Fruit fly (Drosophila melanogaster) whole organism, embryonic: Measurements from ENCODE around the gene CG3348.

Experiments used
- B-H2 ChIP-seq: fragments of 200-800 bp; sonication (Bioruptor generic); optimal IDR thresholded peaks from 2 replicates; lab custom pipeline; 2018; ENCODE audit warnings: missing biosample characterization, mild to moderate bottlenecking, missing genetic modification characterization
- CG10462 ChIP-seq: fragments of 200-800 bp; sonication (Bioruptor generic); optimal IDR thresholded peaks from 2 replicates; lab custom pipeline; 2016; ENCODE audit warnings: missing biosample characterization, missing genetic modification characterization
- CG11247 ChIP-seq: fragments of 200-800 bp; sonication (Bioruptor generic); IDR thresholded peaks from 2 replicates; pipeline ENCODE4 v1.3.6; 2022; ENCODE audit warnings: missing biosample characterization, missing genetic modification characterization
- CG12104 ChIP-seq: fragments of 200-800 bp; sonication (Bioruptor generic); optimal IDR thresholded peaks from 3 replicates; lab custom pipeline; 2016; ENCODE audit warnings: missing biosample characterization, missing genetic modification characterization
- CG13775 ChIP-seq: fragments of 200-800 bp; sonication (Bioruptor generic); optimal IDR thresholded peaks from 3 replicates; lab custom pipeline; 2017; ENCODE audit warnings: missing biosample characterization, mild to moderate bottlenecking, missing genetic modification characterization
- CG15073 ChIP-seq: fragments of 200-800 bp; sonication (Bioruptor generic); optimal IDR thresholded peaks from 2 replicates; lab custom pipeline; 2016; ENCODE audit warnings: missing biosample characterization, missing genetic modification characterization
- CG17385 ChIP-seq: fragments of 200-800 bp; sonication (Bioruptor generic); optimal IDR thresholded peaks from 3 replicates; lab custom pipeline; 2018; ENCODE audit warnings: missing biosample characterization, mild to moderate bottlenecking, missing genetic modification characterization
- CG17612 ChIP-seq: fragments of 200-800 bp; sonication (Bioruptor generic); IDR thresholded peaks from 2 replicates; pipeline ENCODE4 v1.3.6; 2022; ENCODE audit warnings: missing biosample characterization, missing genetic modification characterization
- CG2129 ChIP-seq: fragments of 200-800 bp; sonication (Bioruptor generic); IDR thresholded peaks from 2 replicates; pipeline ENCODE4 v1.3.6; 2022; ENCODE audit warnings: missing biosample characterization, missing genetic modification characterization; ENCODE audit not compliant: partially characterized antibody
- CG31388 ChIP-seq: fragments of 200-800 bp; sonication (Bioruptor generic); optimal IDR thresholded peaks from 2 replicates; lab custom pipeline; 2016; ENCODE audit warnings: missing biosample characterization, missing genetic modification characterization
- CG5180 ChIP-seq: fragments of 200-800 bp; sonication (Bioruptor generic); optimal IDR thresholded peaks from 3 replicates; lab custom pipeline; 2017; ENCODE audit warnings: missing biosample characterization, missing genetic modification characterization, mild to moderate bottlenecking, moderate library complexity, missing genetic modification reagents
- CG5245 ChIP-seq: fragments of 200-800 bp; sonication (Bioruptor generic); optimal IDR thresholded peaks from 3 replicates; lab custom pipeline; 2016; ENCODE audit warnings: missing biosample characterization, missing genetic modification characterization
- CG6175 ChIP-seq: fragments of 200-800 bp; sonication (Bioruptor generic); IDR thresholded peaks from 3 replicates; pipeline ENCODE4 v1.3.6; 2022; ENCODE audit warnings: missing biosample characterization, missing genetic modification characterization
- CG6683 ChIP-seq: fragments of 200-800 bp; sonication (Bioruptor generic); optimal IDR thresholded peaks from 2 replicates; lab custom pipeline; 2017; ENCODE audit warnings: missing biosample characterization, mild to moderate bottlenecking, missing genetic modification characterization, missing genetic modification reagents
- CG7271 ChIP-seq: fragments of 200-800 bp; sonication (Bioruptor generic); optimal IDR thresholded peaks from 2 replicates; lab custom pipeline; 2018; ENCODE audit warnings: missing biosample characterization, mild to moderate bottlenecking, missing genetic modification characterization, moderate library complexity
- CG7556 ChIP-seq: fragments of 200-800 bp; sonication (Bioruptor generic); optimal IDR thresholded peaks from 2 replicates; lab custom pipeline; 2017; ENCODE audit warnings: missing biosample characterization, mild to moderate bottlenecking, missing genetic modification characterization
- CG9797 ChIP-seq: fragments of 200-800 bp; sonication (Bioruptor generic); optimal IDR thresholded peaks from 3 replicates; lab custom pipeline; 2018; ENCODE audit warnings: missing biosample characterization, mild to moderate bottlenecking, missing genetic modification characterization
- CHES-1-like ChIP-seq: fragments of 200-800 bp; sonication (Bioruptor generic); optimal IDR thresholded peaks from 2 replicates; lab custom pipeline; 2016; ENCODE audit warnings: missing biosample characterization, missing genetic modification characterization
- Dfd ChIP-seq, 2 experiments: fragments of >200 bp; optimal IDR thresholded peaks; 2 replicates each; lab custom pipeline; 2017; ENCODE audit warnings: missing biosample characterization in 2 of 2, missing genetic modification characterization in 2 of 2
- Dll ChIP-seq: fragments of 200-800 bp; sonication (Bioruptor generic); IDR thresholded peaks from 4 replicates; pipeline ENCODE4 v1.3.6; 2022; ENCODE audit warnings: missing biosample characterization, missing genetic modification characterization; ENCODE audit not compliant: partially characterized antibody
- Elba2 ChIP-seq: fragments of 200-800 bp; sonication (Bioruptor generic); optimal IDR thresholded peaks from 3 replicates; lab custom pipeline; 2016; ENCODE audit warnings: missing biosample characterization, missing genetic modification characterization
- H15 ChIP-seq: fragments of 200-800 bp; sonication (Bioruptor generic); IDR thresholded peaks from 3 replicates; pipeline ENCODE4 v1.3.6; 2022; ENCODE audit warnings: missing biosample characterization, missing genetic modification characterization
- Hmx ChIP-seq: fragments of 200-800 bp; sonication (Bioruptor generic); optimal IDR thresholded peaks from 2 replicates; lab custom pipeline; 2016; ENCODE audit warnings: missing biosample characterization, missing genetic modification characterization
- Hr51 ChIP-seq, 2 experiments: fragments of 200-800 bp; sonication (Bioruptor generic); optimal IDR thresholded peaks; 2 replicates in 1 of 2; 3 replicates in 1 of 2; lab custom pipeline; 2016 to 2018; ENCODE audit warnings: missing biosample characterization in 2 of 2, missing genetic modification characterization in 2 of 2, mild to moderate bottlenecking in 1 of 2, moderate library complexity in 1 of 2
- Meics ChIP-seq: fragments of 200-800 bp; sonication (Bioruptor generic); optimal IDR thresholded peaks from 2 replicates; lab custom pipeline; 2017; ENCODE audit warnings: missing biosample characterization, mild to moderate bottlenecking, missing genetic modification characterization
- Oli ChIP-seq: fragments of 200-800 bp; sonication (Bioruptor generic); optimal IDR thresholded peaks from 2 replicates; lab custom pipeline; 2018; ENCODE audit warnings: missing biosample characterization, mild to moderate bottlenecking, missing genetic modification characterization, moderate library complexity
- Optix ChIP-seq: fragments of 200-800 bp; sonication (Bioruptor generic); IDR thresholded peaks from 3 replicates; pipeline ENCODE4 v1.3.6; 2022; ENCODE audit warnings: missing biosample characterization, missing genetic modification characterization
- Side ChIP-seq: fragments of 200-800 bp; sonication (Bioruptor generic); optimal IDR thresholded peaks from 2 replicates; lab custom pipeline; 2016; ENCODE audit warnings: missing biosample characterization, missing genetic modification characterization
- abd-A ChIP-seq: fragments of 200-800 bp; sonication (Bioruptor generic); optimal IDR thresholded peaks from 3 replicates; lab custom pipeline; 2019; ENCODE audit warnings: missing biosample characterization, mild to moderate bottlenecking, missing genetic modification characterization, moderate library complexity
- bbx ChIP-seq: fragments of 200-800 bp; sonication (Bioruptor generic); IDR thresholded peaks from 2 replicates; pipeline ENCODE4 v1.3.6; 2022; ENCODE audit warnings: missing biosample characterization, missing genetic modification characterization; ENCODE audit not compliant: partially characterized antibody
- chif ChIP-seq, 2 experiments: fragments of 200-800 bp; sonication (Bioruptor generic); optimal IDR thresholded peaks; 3 replicates each; lab custom pipeline; 2016; ENCODE audit warnings: missing biosample characterization in 2 of 2, missing genetic modification characterization in 2 of 2
- cwo ChIP-seq: fragments of 200-800 bp; sonication (Bioruptor generic); optimal IDR thresholded peaks from 3 replicates; lab custom pipeline; 2017; ENCODE audit warnings: missing biosample characterization, missing genetic modification characterization, mild to moderate bottlenecking, moderate library complexity, missing genetic modification reagents
- disco-r ChIP-seq: fragments of 200-800 bp; sonication (Bioruptor generic); optimal IDR thresholded peaks from 2 replicates; lab custom pipeline; 2016; ENCODE audit warnings: missing biosample characterization, missing genetic modification characterization
- dmrt99B ChIP-seq: fragments of 200-800 bp; sonication (Bioruptor generic); optimal IDR thresholded peaks from 2 replicates; lab custom pipeline; 2018; ENCODE audit warnings: missing biosample characterization, mild to moderate bottlenecking, missing genetic modification characterization, moderate library complexity
- esg ChIP-seq: fragments of 200-800 bp; sonication (Bioruptor generic); conservative IDR thresholded peaks from 2 replicates; pipeline ENCODE4 v1.3.6; 2022; ENCODE audit warnings: missing biosample characterization, missing genetic modification characterization
- fd3F ChIP-seq: fragments of 200-800 bp; sonication (Bioruptor generic); optimal IDR thresholded peaks from 2 replicates; lab custom pipeline; 2018; ENCODE audit warnings: missing biosample characterization, mild to moderate bottlenecking, missing genetic modification characterization, moderate library complexity
- gro ChIP-seq: fragments of 200-800 bp; sonication (Bioruptor generic); optimal IDR thresholded peaks from 2 replicates; lab custom pipeline; 2016; ENCODE audit warnings: missing biosample characterization, missing genetic modification characterization
- gsb ChIP-seq: fragments of 200-800 bp; sonication (Bioruptor generic); IDR thresholded peaks from 2 replicates; pipeline ENCODE4 v1.3.6; 2022; ENCODE audit warnings: missing biosample characterization, missing genetic modification characterization
- hbn ChIP-seq: fragments of 200-800 bp; sonication (Bioruptor generic); IDR thresholded peaks from 2 replicates; pipeline ENCODE4 v1.3.6; 2022; ENCODE audit warnings: missing biosample characterization, missing genetic modification characterization; ENCODE audit not compliant: partially characterized antibody
- jumu ChIP-seq: fragments of 200-800 bp; sonication (Bioruptor generic); optimal IDR thresholded peaks from 3 replicates; lab custom pipeline; 2016; ENCODE audit warnings: missing biosample characterization, missing genetic modification characterization
- lab ChIP-seq: fragments of 200-800 bp; sonication (Bioruptor generic); optimal IDR thresholded peaks from 3 replicates; lab custom pipeline; 2017; ENCODE audit warnings: missing biosample characterization, missing genetic modification characterization, mild to moderate bottlenecking, moderate library complexity, missing genetic modification reagents
- lmd ChIP-seq: fragments of 200-800 bp; sonication (Bioruptor generic); IDR thresholded peaks from 2 replicates; pipeline ENCODE4 v1.3.6; 2022; ENCODE audit warnings: missing biosample characterization, missing genetic modification characterization
- lola ChIP-seq, 3 experiments: fragments of >200 bp in 2 of 3; fragments of 200-800 bp in 1 of 3; sonication (Bioruptor generic) in 1 of 3; optimal IDR thresholded peaks; 2 replicates each; lab custom pipeline; 2017 to 2019; ENCODE audit warnings: missing biosample characterization in 3 of 3, missing genetic modification characterization in 3 of 3, mild to moderate bottlenecking in 1 of 3, moderate library complexity in 1 of 3
- nom ChIP-seq: fragments of 200-800 bp; sonication (Bioruptor generic); optimal IDR thresholded peaks from 2 replicates; lab custom pipeline; 2017; ENCODE audit warnings: missing biosample characterization, missing genetic modification characterization, mild to moderate bottlenecking, moderate library complexity, missing genetic modification reagents
- phol ChIP-seq: fragments of 200-800 bp; sonication (Bioruptor generic); optimal IDR thresholded peaks from 3 replicates; lab custom pipeline; 2018; ENCODE audit warnings: missing biosample characterization, mild to moderate bottlenecking, missing genetic modification characterization, moderate library complexity
- pzg ChIP-seq: fragments of 200-800 bp; sonication (Bioruptor generic); optimal IDR thresholded peaks from 3 replicates; lab custom pipeline; 2018; ENCODE audit warnings: missing biosample characterization, mild to moderate bottlenecking, missing genetic modification characterization, moderate library complexity
- tin ChIP-seq: fragments of 200-800 bp; sonication (Bioruptor generic); optimal IDR thresholded peaks from 3 replicates; lab custom pipeline; 2016; ENCODE audit warnings: missing biosample characterization, missing genetic modification characterization
- usp ChIP-seq: fragments of >200 bp; optimal IDR thresholded peaks from 2 replicates; lab custom pipeline; 2017; ENCODE audit warnings: missing biosample characterization, missing genetic modification characterization
- vvl ChIP-seq: fragments of 200-800 bp; sonication (Bioruptor generic); IDR thresholded peaks from 2 replicates; pipeline ENCODE4 v1.3.6; 2022; ENCODE audit warnings: missing biosample characterization, missing genetic modification characterization
- wek ChIP-seq: fragments of 200-800 bp; sonication (Bioruptor generic); optimal IDR thresholded peaks from 3 replicates; lab custom pipeline; 2018; ENCODE audit warnings: missing biosample characterization, mild to moderate bottlenecking, missing genetic modification characterization, moderate library complexity

The CG3348 gene

dm6 chr3R:27246264-27246663 is 45.7 kb downstream of the CG3348 start (continued):
- TF ChIP-seq usp (GFP tag; lab: Kevin White, UChicago) (no peak), phol (tag; lab: Kevin White, UChicago) (peak; percentile 89), B-H2 (GFP tag; lab: Kevin White, UChicago) (peak; percentile 46), gro (no peak), Oli (peak; percentile 84), Optix (GFP tag; lab: Robert Waterston, UW) (no peak), hbn (GFP tag; lab: Robert Waterston, UW) (no peak), H15 (no peak), pzg (GFP tag; lab: Kevin White, UChicago) (no peak), Hmx (GFP tag; lab: Kevin White, UChicago) (no peak), CG5245 (GFP tag; lab: Kevin White, UChicago) (peak; percentile 35), CG9797 (GFP tag; lab: Kevin White, UChicago) (no peak), abd-A (tag; lab: Kevin White, UChicago) (peak; percentile 62), CG17385 (GFP tag; lab: Kevin White, UChicago) (peak; percentile 80), CG11247 (GFP tag; lab: Robert Waterston, UW) (no peak), CG10462 (GFP tag; lab: Kevin White, UChicago) (no peak), CG15073 (no peak), Meics (GFP tag; lab: Kevin White, UChicago) (peak; percentile 75), CG5180 (GFP tag; lab: Kevin White, UChicago) (peak; percentile 48), nom (GFP tag; lab: Kevin White, UChicago) (peak; percentile 56), CHES-1-like (GFP tag; lab: Kevin White, UChicago) (no peak), jumu (GFP tag; lab: Kevin White, UChicago) (no peak), fd3F (peak; percentile 64), lmd (peak; percentile 69), wek (GFP tag; lab: Kevin White, UChicago) (no peak), CG6683 (GFP tag; lab: Kevin White, UChicago) (peak; percentile 7), tin (GFP tag; lab: Kevin White, UChicago) (peak; percentile 61), esg (GFP tag; lab: Robert Waterston, UW) (peak; percentile 68), lab (GFP tag; lab: Kevin White, UChicago) (peak; percentile 79), CG7271 (peak; percentile 24), vvl (GFP tag; lab: Robert Waterston, UW) (peak; percentile 86), CG7556 (GFP tag; lab: Kevin White, UChicago) (peak; percentile 86), CG12104 (GFP tag; lab: Kevin White, UChicago) (peak; percentile 75), lola (GFP tag; optimal IDR thresholded peaks at IDR 0.05; lab: Kevin White, UChicago) (peak in 1 of 3 experiments; percentile 90), CG6175 (GFP tag; lab: Robert Waterston, UW) (no peak), CG17612 (GFP tag; lab: Robert Waterston, UW) (no peak), Hr51 (GFP tag; optimal IDR thresholded peaks at IDR 0.05; lab: Kevin White, UChicago) (peak in 1 of 2 experiments; percentile 94), dmrt99B (tag; lab: Kevin White, UChicago) (peak; percentile 92), Elba2 (GFP tag; lab: Kevin White, UChicago) (no peak), gsb (GFP tag; lab: Robert Waterston, UW) (no peak), CG31388 (GFP tag; lab: Kevin White, UChicago) (no peak), Dfd (GFP tag; optimal IDR thresholded peaks at IDR 0.05; lab: Kevin White, UChicago) (no peak), Side (no peak), CG13775 (GFP tag; lab: Kevin White, UChicago) (peak; percentile 52), CG2129 (GFP tag; lab: Robert Waterston, UW) (no peak), bbx (GFP tag; lab: Robert Waterston, UW) (no peak), Dll (GFP tag; lab: Robert Waterston, UW) (no peak), disco-r (GFP tag; lab: Kevin White, UChicago) (no peak), cwo (GFP tag; lab: Kevin White, UChicago) (peak; percentile 78), chif (GFP tag; optimal IDR thresholded peaks at IDR 0.05; lab: Kevin White, UChicago) (peak in 1 of 2 experiments; percentile 14)
